Worm (Caenorhabditis elegans): ENCODE measurements around the gene slc-36.1.

- TF ChIP-seq flt-1 (GFP tag; IDR thresholded peaks at IDR 0.05) (no peak), tab-1 (GFP tag; IDR thresholded peaks at IDR 0.05) (no peak), klf-2 (GFP tag; conservative IDR thresholded peaks at IDR 0.05) (no peak), med-1 (GFP tag; optimal IDR thresholded peaks at IDR 0.05; ENCODE audit: insufficient read depth) (no peak), ztf-29 (GFP tag; IDR thresholded peaks at IDR 0.05) (no peak), T22C8.4 (GFP tag; IDR thresholded peaks at IDR 0.05) (0 out of 2 replicates have a peak, but pooled peaks have one; percentile 10), ztf-23 (GFP tag; IDR thresholded peaks at IDR 0.05) (0 out of 2 replicates have a peak, but pooled peaks have one; percentile 33), cog-1 (tag; optimal IDR thresholded peaks at IDR 0.05) (no peak)
These were observed 33.4 kb downstream of the slc-36.1 start for ce11 chrIII:13340504-13341274.
